In the genomic region with DNA sequence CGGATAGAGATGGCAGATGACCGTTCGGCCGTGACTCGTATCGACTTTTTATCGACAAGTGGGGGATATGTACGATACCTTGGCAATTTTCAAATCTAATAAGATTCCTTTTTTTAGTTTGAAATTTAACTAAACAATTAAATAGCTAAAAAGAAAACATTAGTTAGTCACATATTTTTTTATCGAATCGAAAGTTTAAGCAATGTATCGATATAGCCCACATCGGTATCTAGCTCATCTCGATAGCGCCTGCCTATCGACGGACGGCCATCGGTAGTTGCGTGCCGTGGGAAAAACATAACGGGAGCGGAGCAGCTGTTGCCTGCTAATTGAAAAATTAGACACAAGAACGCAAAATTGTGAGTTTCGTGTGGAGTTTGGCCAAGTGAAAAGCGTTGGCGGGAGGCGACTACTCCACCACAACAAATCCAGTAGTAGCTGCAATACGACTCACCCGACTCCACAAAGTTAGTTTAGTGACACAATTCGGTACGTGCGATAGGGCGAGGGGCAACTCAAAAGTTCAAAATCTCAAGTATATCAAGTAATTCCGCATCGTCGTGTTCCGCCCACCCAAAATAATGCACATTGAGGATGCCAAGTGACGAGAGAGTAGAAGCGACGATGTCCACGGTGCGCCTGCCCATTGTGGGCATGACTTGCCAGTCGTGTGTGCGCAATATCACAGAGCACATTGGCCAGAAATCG, we compare ENCODE assay signal across 1 fruit fly cellular context.
TF ChIP-seq lines count a peak whose summit lies in the region.

Gene CG10347, minus strand, starts transcription at position 174 of the 708 bp plus-strand sequence.
Gene ATP7, plus strand, starts transcription at position 265 of the 708 bp plus-strand sequence.

TF ChIP-seq in whole organism, embryonic, 481 proteins besides CTCF, POLR2A, EP300 and RAD21 (continued from another document and continues in another):
- TF ChIP-seq amos (GFP tag; IDR thresholded peaks at IDR 0.05; lab: Robert Waterston, UW; ENCODE audit: partially characterized antibody) (peak; percentile 86), CG17385 (GFP tag; optimal IDR thresholded peaks at IDR 0.05; lab: Kevin White, UChicago) (peak; percentile 13), CG2712 (tag; optimal IDR thresholded peaks at IDR 0.05; lab: Kevin White, UChicago) (peak; percentile 44), chinmo (GFP tag; IDR thresholded peaks at IDR 0.05; lab: Robert Waterston, UW; ENCODE audit: partially characterized antibody) (peak; percentile 80; the same call in 2 of the 4 replicates), CG18476 (GFP tag; optimal IDR thresholded peaks at IDR 0.05; lab: Kevin White, UChicago) (peak; percentile 98), CG32772 (GFP tag; IDR thresholded peaks at IDR 0.05; lab: Robert Waterston, UW) (no peak), CG14965 (GFP tag; optimal IDR thresholded peaks at IDR 0.05; lab: Kevin White, UChicago; ENCODE audit: borderline replicate concordance) (no peak), CG33557 (GFP tag; optimal IDR thresholded peaks at IDR 0.05; lab: Kevin White, UChicago) (no peak), zen2 (GFP tag; IDR thresholded peaks at IDR 0.05; lab: Robert Waterston, UW; ENCODE audit: partially characterized antibody) (peak; percentile 78), cato (GFP tag; optimal IDR thresholded peaks at IDR 0.05; lab: Kevin White, UChicago; ENCODE audit: borderline replicate concordance) (no peak), gcm2 (GFP tag; optimal IDR thresholded peaks at IDR 0.05; lab: Kevin White, UChicago) (no peak), Fer2 (tag; optimal IDR thresholded peaks at IDR 0.05; lab: Kevin White, UChicago) (no peak), CG31388 (GFP tag; optimal IDR thresholded peaks at IDR 0.05; lab: Kevin White, UChicago) (no peak), da (GFP tag; optimal IDR thresholded peaks at IDR 0.05; lab: Kevin White, UChicago) (no peak), cwo (GFP tag; optimal IDR thresholded peaks at IDR 0.05; lab: Kevin White, UChicago) (no peak), nau (GFP tag; optimal IDR thresholded peaks at IDR 0.05; lab: Kevin White, UChicago) (peak; percentile 5), CG10654 (GFP tag; optimal IDR thresholded peaks at IDR 0.05; lab: Kevin White, UChicago) (no peak), hbn (GFP tag; IDR thresholded peaks at IDR 0.05; lab: Robert Waterston, UW; ENCODE audit: partially characterized antibody) (peak; percentile 84), abd-A (tag; optimal IDR thresholded peaks at IDR 0.05; lab: Kevin White, UChicago) (no peak), tin (GFP tag; optimal IDR thresholded peaks at IDR 0.05; lab: Kevin White, UChicago) (peak; percentile 25), oc (tag; optimal IDR thresholded peaks at IDR 0.05; lab: Kevin White, UChicago) (no peak), exex (tag; optimal IDR thresholded peaks at IDR 0.05; lab: Kevin White, UChicago) (peak; percentile 16), Gug (GFP tag; IDR thresholded peaks at IDR 0.05; lab: Robert Waterston, UW) (peak; percentile 20; the same call in 1 of the 4 replicates), Fer3 (tag; optimal IDR thresholded peaks at IDR 0.05; lab: Kevin White, UChicago) (no peak), en (GFP tag; optimal IDR thresholded peaks at IDR 0.05; lab: Kevin White, UChicago) (no peak), otp (GFP tag; IDR thresholded peaks at IDR 0.05; lab: Robert Waterston, UW) (no peak), CG18599 (GFP tag; optimal IDR thresholded peaks at IDR 0.05; lab: Kevin White, UChicago) (peak; percentile 23), CG4424 (GFP tag; optimal IDR thresholded peaks at IDR 0.05; lab: Kevin White, UChicago) (peak; percentile 16), prd (optimal IDR thresholded peaks at IDR 0.05; lab: Kevin White, UChicago) (no peak), prd (GFP tag; IDR thresholded peaks at IDR 0.05; lab: Robert Waterston, UW) (peak; percentile 22; the same call in 2 of the 3 replicates), slou (GFP tag; optimal IDR thresholded peaks at IDR 0.05; lab: Kevin White, UChicago) (no peak), ci (GFP tag; IDR thresholded peaks at IDR 0.05; lab: Robert Waterston, UW) (no peak), Mrtf (GFP tag; IDR thresholded peaks at IDR 0.05; lab: Robert Waterston, UW) (no peak), CG12104 (GFP tag; optimal IDR thresholded peaks at IDR 0.05; lab: Kevin White, UChicago) (peak; percentile 7), CHES-1-like (GFP tag; optimal IDR thresholded peaks at IDR 0.05; lab: Kevin White, UChicago) (peak; percentile 26), bab2 (GFP tag; optimal IDR thresholded peaks at IDR 0.05; lab: Kevin White, UChicago) (no peak), fru (optimal IDR thresholded peaks at IDR 0.05; lab: Kevin White, UChicago) (no peak), Xrp1 (GFP tag; IDR thresholded peaks at IDR 0.05; lab: Robert Waterston, UW) (no peak), Dref (GFP tag; IDR thresholded peaks at IDR 0.05; lab: Robert Waterston, UW) (peak; percentile 87), knrl (GFP tag; IDR thresholded peaks at IDR 0.05; lab: Robert Waterston, UW; ENCODE audit: partially characterized antibody) (peak; percentile 93), CG13123 (GFP tag; optimal IDR thresholded peaks at IDR 0.05; lab: Kevin White, UChicago) (no peak), CG7745 (tag; optimal IDR thresholded peaks at IDR 0.05; lab: Kevin White, UChicago) (no peak), CG11560 (tag; IDR thresholded peaks at IDR 0.05; lab: Robert Waterston, UW) (no peak), fd64A (GFP tag; optimal IDR thresholded peaks at IDR 0.05; lab: Kevin White, UChicago) (no peak), vnd (GFP tag; IDR thresholded peaks at IDR 0.05; lab: Robert Waterston, UW; ENCODE audit: partially characterized antibody) (peak; percentile 85), Bdp1 (GFP tag; optimal IDR thresholded peaks at IDR 0.05; lab: Kevin White, UChicago) (no peak), sqz (GFP tag; optimal IDR thresholded peaks at IDR 0.05; lab: Kevin White, UChicago) (no peak), Chrac-16 (GFP tag; optimal IDR thresholded peaks at IDR 0.05; lab: Kevin White, UChicago) (no peak), maf-S (GFP tag; optimal IDR thresholded peaks at IDR 0.05; lab: Kevin White, UChicago) (no peak), Atf6 (GFP tag; IDR thresholded peaks at IDR 0.05; lab: Robert Waterston, UW) (no peak), CG10209 (GFP tag; optimal IDR thresholded peaks at IDR 0.05; lab: Kevin White, UChicago) (no peak), CG12744 (GFP tag; optimal IDR thresholded peaks at IDR 0.05; lab: Kevin White, UChicago) (no peak), CG9215 (GFP tag; IDR thresholded peaks at IDR 0.05; lab: Robert Waterston, UW) (no peak), fu2 (GFP tag; optimal IDR thresholded peaks at IDR 0.05; lab: Kevin White, UChicago) (peak; percentile 12), jigr1 (GFP tag; IDR thresholded peaks at IDR 0.05; lab: Robert Waterston, UW) (no peak), Sox100B (GFP tag; optimal IDR thresholded peaks at IDR 0.05; lab: Kevin White, UChicago) (no peak), Ravus (GFP tag; IDR thresholded peaks at IDR 0.05; lab: Robert Waterston, UW) (no peak), MESR4 (GFP tag; optimal IDR thresholded peaks at IDR 0.05; lab: Kevin White, UChicago) (peak; percentile 74), CG17612 (GFP tag; IDR thresholded peaks at IDR 0.05; lab: Robert Waterston, UW) (no peak), chif (GFP tag; optimal IDR thresholded peaks at IDR 0.05; lab: Kevin White, UChicago) (no peak), CG17568 (GFP tag; optimal IDR thresholded peaks at IDR 0.05; lab: Kevin White, UChicago) (no peak), tll (GFP tag; optimal IDR thresholded peaks at IDR 0.05; lab: Kevin White, UChicago) (no peak), Taf1 (GFP tag; IDR thresholded peaks at IDR 0.05; lab: Robert Waterston, UW) (no peak), grau (tag; optimal IDR thresholded peaks at IDR 0.05; lab: Kevin White, UChicago) (peak; percentile 25), lilli (GFP tag; optimal IDR thresholded peaks at IDR 0.05; lab: Kevin White, UChicago) (peak; percentile 55), hkb (optimal IDR thresholded peaks at IDR 0.05; lab: Kevin White, UChicago) (peak; percentile 98), hkb (GFP tag; IDR thresholded peaks at IDR 0.05; lab: Robert Waterston, UW) (no peak), pfk (GFP tag; optimal IDR thresholded peaks at IDR 0.05; lab: Kevin White, UChicago) (no peak), CG14050 (GFP tag; IDR thresholded peaks at IDR 0.05; lab: Robert Waterston, UW) (no peak), seq (GFP tag; IDR thresholded peaks at IDR 0.05; lab: Robert Waterston, UW) (no peak), CG5245 (GFP tag; optimal IDR thresholded peaks at IDR 0.05; lab: Kevin White, UChicago) (no peak), Lpt (GFP tag; optimal IDR thresholded peaks at IDR 0.05; lab: Kevin White, UChicago) (no peak), trh (GFP tag; optimal IDR thresholded peaks at IDR 0.05; lab: Kevin White, UChicago) (no peak), NfI (GFP tag; optimal IDR thresholded peaks at IDR 0.05; lab: Kevin White, UChicago) (no peak), bcd (GFP tag; optimal IDR thresholded peaks at IDR 0.05; lab: Kevin White, UChicago) (no peak), row (GFP tag; IDR thresholded peaks at IDR 0.05; lab: Robert Waterston, UW) (peak; percentile 66), CG32532 (GFP tag; IDR thresholded peaks at IDR 0.05; lab: Robert Waterston, UW) (no peak), CG33213 (GFP tag; optimal IDR thresholded peaks at IDR 0.05; lab: Kevin White, UChicago) (no peak), CG7357 (GFP tag; IDR thresholded peaks at IDR 0.05; lab: Robert Waterston, UW) (no peak), Asciz (GFP tag; optimal IDR thresholded peaks at IDR 0.05; lab: Kevin White, UChicago) (no peak), Neu2 (GFP tag; optimal IDR thresholded peaks at IDR 0.05; lab: Kevin White, UChicago; ENCODE audit: borderline replicate concordance) (no peak), CG10366 (GFP tag; IDR thresholded peaks at IDR 0.05; lab: Robert Waterston, UW) (no peak), HLHmδ (GFP tag; optimal IDR thresholded peaks at IDR 0.05; lab: Kevin White, UChicago) (no peak), gro (GFP tag; optimal IDR thresholded peaks at IDR 0.05; lab: Kevin White, UChicago) (peak; percentile 0), crol (GFP tag; IDR thresholded peaks at IDR 0.05; lab: Robert Waterston, UW) (no peak), dati (GFP tag; IDR thresholded peaks at IDR 0.05; lab: Robert Waterston, UW) (no peak), CG11504 (tag; optimal IDR thresholded peaks at IDR 0.05; lab: Kevin White, UChicago) (peak; percentile 21), CG4617 (GFP tag; optimal IDR thresholded peaks at IDR 0.05; lab: Kevin White, UChicago; ENCODE audit: borderline replicate concordance) (peak; percentile 23), scrt (GFP tag; optimal IDR thresholded peaks at IDR 0.05; lab: Kevin White, UChicago) (no peak), CG16813 (GFP tag; IDR thresholded peaks at IDR 0.05; lab: Robert Waterston, UW; ENCODE audit: partially characterized antibody) (peak; percentile 90), CG34422 (GFP tag; IDR thresholded peaks at IDR 0.05; lab: Robert Waterston, UW) (peak; percentile 17; the same call in 1 of the 3 replicates), wek (GFP tag; optimal IDR thresholded peaks at IDR 0.05; lab: Kevin White, UChicago) (no peak), CG8765 (GFP tag; IDR thresholded peaks at IDR 0.05; lab: Robert Waterston, UW) (no peak), Awh (GFP tag; IDR thresholded peaks at IDR 0.05; lab: Robert Waterston, UW) (no peak), gsb-n (tag; optimal IDR thresholded peaks at IDR 0.05; lab: Kevin White, UChicago) (no peak), Jarid2 (GFP tag; optimal IDR thresholded peaks at IDR 0.05; lab: Kevin White, UChicago) (peak; percentile 80), CG8944 (GFP tag; optimal IDR thresholded peaks at IDR 0.05; lab: Kevin White, UChicago) (peak; percentile 26), CG7963 (GFP tag; IDR thresholded peaks at IDR 0.05; lab: Robert Waterston, UW; ENCODE audit: partially characterized antibody) (peak; percentile 75), jumu (GFP tag; optimal IDR thresholded peaks at IDR 0.05; lab: Kevin White, UChicago) (peak; percentile 44), mirr (GFP tag; optimal IDR thresholded peaks at IDR 0.05; lab: Kevin White, UChicago) (no peak), eve (GFP tag; optimal IDR thresholded peaks at IDR 0.05; lab: Kevin White, UChicago) (no peak), H2.0 (GFP tag; IDR thresholded peaks at IDR 0.05; lab: Robert Waterston, UW) (no peak), CG9932 (GFP tag; IDR thresholded peaks at IDR 0.05; lab: Robert Waterston, UW) (peak; percentile 45), CG8478 (optimal IDR thresholded peaks at IDR 0.05; lab: Kevin White, UChicago) (no peak), gcm (GFP tag; optimal IDR thresholded peaks at IDR 0.05; lab: Kevin White, UChicago) (peak; percentile 4), CG6813 (GFP tag; optimal IDR thresholded peaks at IDR 0.05; lab: Kevin White, UChicago) (no peak), TFAM (GFP tag; optimal IDR thresholded peaks at IDR 0.05; lab: Kevin White, UChicago) (no peak), CG13424 (tag; optimal IDR thresholded peaks at IDR 0.05; lab: Kevin White, UChicago) (peak; percentile 43), CG6689 (GFP tag; IDR thresholded peaks at IDR 0.05; lab: Robert Waterston, UW) (no peak), CG9437 (GFP tag; optimal IDR thresholded peaks at IDR 0.05; lab: Kevin White, UChicago) (peak; percentile 13), CG17912 (GFP tag; optimal IDR thresholded peaks at IDR 0.05; lab: Kevin White, UChicago) (no peak), gfzf (GFP tag; optimal IDR thresholded peaks at IDR 0.05; lab: Kevin White, UChicago) (peak; percentile 5), pho (GFP tag; optimal IDR thresholded peaks at IDR 0.05; lab: Kevin White, UChicago) (no peak), Drgx (GFP tag; IDR thresholded peaks at IDR 0.05; lab: Robert Waterston, UW) (no peak), E2f1 (GFP tag; IDR thresholded peaks at IDR 0.05; lab: Robert Waterston, UW) (no peak), usp (GFP tag; optimal IDR thresholded peaks at IDR 0.05; lab: Kevin White, UChicago) (no peak), cas (GFP tag; IDR thresholded peaks at IDR 0.05; lab: Robert Waterston, UW) (no peak), NFAT (GFP tag; IDR thresholded peaks at IDR 0.05; lab: Robert Waterston, UW) (no peak), her (GFP tag; optimal IDR thresholded peaks at IDR 0.05; lab: Kevin White, UChicago) (no peak), rib (GFP tag; IDR thresholded peaks at IDR 0.05; lab: Robert Waterston, UW) (no peak), CG5180 (GFP tag; optimal IDR thresholded peaks at IDR 0.05; lab: Kevin White, UChicago) (no peak), CG4404 (GFP tag; IDR thresholded peaks at IDR 0.05; lab: Robert Waterston, UW) (no peak), unpg (GFP tag; optimal IDR thresholded peaks at IDR 0.05; lab: Kevin White, UChicago) (no peak), CG2129 (GFP tag; IDR thresholded peaks at IDR 0.05; lab: Robert Waterston, UW; ENCODE audit: partially characterized antibody) (peak; percentile 87), CG30020 (tag; optimal IDR thresholded peaks at IDR 0.05; lab: Kevin White, UChicago) (peak; percentile 42)
